Fruit fly (Drosophila melanogaster): Measurements from ENCODE around the gene Pop4.

DNA sequence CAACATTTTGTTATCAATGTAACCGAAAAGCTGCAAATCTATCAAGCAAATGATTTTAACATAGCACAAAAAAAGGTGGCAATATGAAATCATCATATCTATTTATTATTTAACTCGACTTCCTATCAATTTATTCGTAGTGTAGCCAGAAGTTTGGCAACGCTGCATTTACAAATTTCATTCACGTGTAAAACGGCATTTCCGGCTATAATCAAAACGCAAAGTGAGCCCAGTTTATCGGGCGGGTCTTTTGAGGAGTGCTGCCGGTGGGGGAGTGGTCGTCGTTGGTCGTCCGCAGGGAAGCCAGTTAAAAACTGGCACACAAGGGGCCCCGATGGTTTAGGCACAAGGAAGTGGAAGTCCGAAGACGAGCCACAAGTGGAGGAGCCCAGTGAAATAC is 3.5 kb upstream of the Pop4 start:
- TF ChIP-seq Dll (optimal IDR thresholded peaks at IDR 0.05) (no peak), psq (optimal IDR thresholded peaks at IDR 0.05) (no peak)
